Fruit fly (Drosophila melanogaster) whole organism, embryonic: ENCODE results near the gene Liprin-beta.

Experiments used
- Atf6 ChIP-seq: fragments of 200-800 bp; sonication (Bioruptor generic); IDR thresholded peaks from 2 replicates; pipeline ENCODE4 v1.3.6; 2022; ENCODE audit warnings: missing biosample characterization, missing genetic modification characterization
- Bdp1 ChIP-seq: fragments of 200-800 bp; sonication (Bioruptor generic); optimal IDR thresholded peaks from 3 replicates; lab custom pipeline; 2016; ENCODE audit warnings: missing biosample characterization, missing genetic modification characterization
- CG12769 ChIP-seq: fragments of 200-800 bp; sonication (Bioruptor generic); optimal IDR thresholded peaks from 2 replicates; lab custom pipeline; 2019; ENCODE audit warnings: missing biosample characterization, mild to moderate bottlenecking, missing genetic modification characterization, moderate library complexity
- CG13894 ChIP-seq: fragments of 200-800 bp; sonication (Bioruptor generic); optimal IDR thresholded peaks from 3 replicates; lab custom pipeline; 2018; ENCODE audit warnings: missing biosample characterization, mild to moderate bottlenecking, missing genetic modification characterization, moderate library complexity
- CG1529 ChIP-seq: fragments of 200-800 bp; sonication (Bioruptor generic); optimal IDR thresholded peaks from 3 replicates; lab custom pipeline; 2018; ENCODE audit warnings: missing biosample characterization, missing genetic modification characterization
- CG17912 ChIP-seq: fragments of 200-800 bp; sonication (Bioruptor generic); optimal IDR thresholded peaks from 2 replicates; lab custom pipeline; 2018; ENCODE audit warnings: missing biosample characterization, mild to moderate bottlenecking, missing genetic modification characterization
- CG18011 ChIP-seq: fragments of 200-800 bp; sonication (Bioruptor generic); optimal IDR thresholded peaks from 2 replicates; lab custom pipeline; 2017; ENCODE audit warnings: missing biosample characterization, missing genetic modification characterization, mild to moderate bottlenecking, moderate library complexity, missing genotype
- CG34224 ChIP-seq: fragments of 200-800 bp; sonication (Bioruptor generic); IDR thresholded peaks from 3 replicates; pipeline ENCODE4 v1.3.6; 2022; ENCODE audit warnings: missing biosample characterization, missing genetic modification characterization; ENCODE audit not compliant: partially characterized antibody
- CG8290 ChIP-seq, 3 experiments: fragments of 200-800 bp; sonication (Bioruptor generic); optimal IDR thresholded peaks; 2 replicates each; lab custom pipeline; 2016 to 2019; ENCODE audit warnings: missing biosample characterization in 3 of 3, missing genetic modification characterization in 3 of 3, mild to moderate bottlenecking in 2 of 3, moderate library complexity in 1 of 3
- CG8478 ChIP-seq: fragments of >200 bp; optimal IDR thresholded peaks from 2 replicates; lab custom pipeline; 2018
- Deaf1 ChIP-seq: fragments of 200-800 bp; optimal IDR thresholded peaks from 3 replicates; lab custom pipeline; 2019; ENCODE audit warnings: missing biosample characterization, mild to moderate bottlenecking, missing genetic modification characterization, moderate library complexity
- Drgx ChIP-seq: fragments of 200-800 bp; sonication (Bioruptor generic); IDR thresholded peaks from 2 replicates; pipeline ENCODE4 v1.3.6; 2022; ENCODE audit warnings: missing biosample characterization, missing genetic modification characterization
- E2f1 ChIP-seq: fragments of 200-800 bp; sonication (Bioruptor generic); IDR thresholded peaks from 2 replicates; pipeline ENCODE4 v1.3.6; 2022; ENCODE audit warnings: missing biosample characterization, missing genetic modification characterization
- Ets65A ChIP-seq: fragments of 200-800 bp; sonication (Bioruptor generic); peaks from one replicate; lab custom pipeline; 2016; ENCODE audit warnings: missing biosample characterization, missing genetic modification characterization
- Fer2 ChIP-seq: fragments of 200-800 bp; sonication (Bioruptor generic); optimal IDR thresholded peaks from 2 replicates; lab custom pipeline; 2018; ENCODE audit warnings: missing biosample characterization, mild to moderate bottlenecking, missing genetic modification characterization, moderate library complexity
- Myb ChIP-seq: fragments of 200-800 bp; sonication (Bioruptor generic); optimal IDR thresholded peaks from 2 replicates; lab custom pipeline; 2016; ENCODE audit warnings: missing biosample characterization, missing genetic modification characterization
- NC2α ChIP-seq: fragments of 200-800 bp; sonication (Bioruptor generic); optimal IDR thresholded peaks from 2 replicates; lab custom pipeline; 2016; ENCODE audit warnings: missing biosample characterization, missing genetic modification characterization
- NK7.1 ChIP-seq: fragments of 200-800 bp; sonication (Bioruptor generic); optimal IDR thresholded peaks from 3 replicates; lab custom pipeline; 2016; ENCODE audit warnings: missing biosample characterization, missing genetic modification characterization
- Oaz ChIP-seq: fragments of 200-800 bp; sonication (Bioruptor generic); IDR thresholded peaks from 2 replicates; pipeline ENCODE4 v1.3.6; 2022; ENCODE audit warnings: missing biosample characterization, missing genetic modification characterization
- Opbp ChIP-seq: fragments of 200-800 bp; sonication (Bioruptor generic); IDR thresholded peaks from 3 replicates; pipeline ENCODE4 v1.3.6; 2022; ENCODE audit warnings: missing biosample characterization, missing genetic modification characterization; ENCODE audit not compliant: partially characterized antibody
- Rfx ChIP-seq: fragments of 200-800 bp; sonication (Bioruptor generic); IDR thresholded peaks from 2 replicates; pipeline ENCODE4 v1.3.6; 2022; ENCODE audit warnings: missing biosample characterization, missing genetic modification characterization
- Sox100B ChIP-seq: fragments of 200-800 bp; sonication (Bioruptor generic); optimal IDR thresholded peaks from 3 replicates; lab custom pipeline; 2018; ENCODE audit warnings: missing biosample characterization, mild to moderate bottlenecking, missing genetic modification characterization
- Trl ChIP-seq, 3 experiments: fragments of >200 bp in 2 of 3; fragments of 200-800 bp in 1 of 3; sonication (Bioruptor generic) in 1 of 3; optimal IDR thresholded peaks; 2 replicates in 1 of 3; 3 replicates in 2 of 3; lab custom pipeline; 2016 to 2017; ENCODE audit warnings: missing biosample characterization in 1 of 3, missing genetic modification characterization in 1 of 3
- al ChIP-seq: fragments of 200-800 bp; sonication (Bioruptor generic); IDR thresholded peaks from 2 replicates; pipeline ENCODE4 v1.3.6; 2022; ENCODE audit warnings: missing biosample characterization, missing genetic modification characterization
- ash1 ChIP-seq: fragments of 200-800 bp; sonication (Bioruptor generic); optimal IDR thresholded peaks from 2 replicates; lab custom pipeline; 2018; ENCODE audit warnings: missing biosample characterization, mild to moderate bottlenecking, missing genetic modification characterization
- chif ChIP-seq, 2 experiments: fragments of 200-800 bp; sonication (Bioruptor generic); optimal IDR thresholded peaks; 3 replicates each; lab custom pipeline; 2016; ENCODE audit warnings: missing biosample characterization in 2 of 2, missing genetic modification characterization in 2 of 2
- chinmo ChIP-seq: fragments of 200-800 bp; sonication (Bioruptor generic); IDR thresholded peaks from 4 replicates; pipeline ENCODE4 v1.3.6; 2022; ENCODE audit warnings: missing biosample characterization, missing genetic modification characterization; ENCODE audit not compliant: partially characterized antibody
- ci ChIP-seq: fragments of 200-800 bp; sonication (Bioruptor generic); IDR thresholded peaks from 3 replicates; pipeline ENCODE4 v1.3.6; 2022; ENCODE audit warnings: missing biosample characterization, missing genetic modification characterization
- ems ChIP-seq: fragments of 200-800 bp; sonication (Bioruptor generic); optimal IDR thresholded peaks from 3 replicates; lab custom pipeline; 2016; ENCODE audit warnings: missing biosample characterization, missing genetic modification characterization
- en ChIP-seq: fragments of 200-800 bp; sonication (Bioruptor generic); optimal IDR thresholded peaks from 2 replicates; lab custom pipeline; 2016; ENCODE audit warnings: missing biosample characterization, missing genetic modification characterization
- gem ChIP-seq: fragments of 200-800 bp; sonication (Bioruptor generic); optimal IDR thresholded peaks from 2 replicates; lab custom pipeline; 2019; ENCODE audit warnings: missing biosample characterization, mild to moderate bottlenecking, missing genetic modification characterization, moderate library complexity
- hbn ChIP-seq: fragments of 200-800 bp; sonication (Bioruptor generic); IDR thresholded peaks from 2 replicates; pipeline ENCODE4 v1.3.6; 2022; ENCODE audit warnings: missing biosample characterization, missing genetic modification characterization; ENCODE audit not compliant: partially characterized antibody
- hkb ChIP-seq, 2 experiments: fragments of 200-800 bp in 1 of 2; fragments of >200 bp in 1 of 2; sonication (Bioruptor generic) in 1 of 2; IDR thresholded peaks in 1 of 2; optimal IDR thresholded peaks in 1 of 2; 2 replicates each; pipeline versions ENCODE4 v1.3.6 to Lab custom; 2017 to 2022; ENCODE audit warnings: missing biosample characterization in 1 of 2, missing genetic modification characterization in 1 of 2
- mirr ChIP-seq: fragments of 200-800 bp; sonication (Bioruptor generic); optimal IDR thresholded peaks from 3 replicates; lab custom pipeline; 2018; ENCODE audit warnings: missing biosample characterization, mild to moderate bottlenecking, missing genetic modification characterization
- nom ChIP-seq: fragments of 200-800 bp; sonication (Bioruptor generic); optimal IDR thresholded peaks from 2 replicates; lab custom pipeline; 2017; ENCODE audit warnings: missing biosample characterization, missing genetic modification characterization, mild to moderate bottlenecking, moderate library complexity, missing genetic modification reagents
- oc ChIP-seq: fragments of 200-800 bp; sonication (Bioruptor generic); optimal IDR thresholded peaks from 2 replicates; lab custom pipeline; 2018; ENCODE audit warnings: missing biosample characterization, mild to moderate bottlenecking, missing genetic modification characterization, moderate library complexity
- otp ChIP-seq: fragments of 200-800 bp; sonication (Bioruptor generic); IDR thresholded peaks from 3 replicates; pipeline ENCODE4, ENCODE4 v1.3.6; 2022; ENCODE audit warnings: missing biosample characterization, missing genetic modification characterization
- rib ChIP-seq: fragments of 200-800 bp; sonication (Bioruptor generic); IDR thresholded peaks from 2 replicates; pipeline ENCODE4 v1.3.6; 2022; ENCODE audit warnings: missing biosample characterization, missing genetic modification characterization
- sc ChIP-seq, 3 experiments: fragments of >200 bp in 2 of 3; fragments of 200-800 bp in 1 of 3; sonication (Bioruptor generic) in 1 of 3; optimal IDR thresholded peaks; 2 replicates in 2 of 3; 3 replicates in 1 of 3; lab custom pipeline; 2017; ENCODE audit warnings: mild to moderate bottlenecking in 1 of 3, missing biosample characterization in 1 of 3, missing genetic modification characterization in 1 of 3, missing genetic modification reagents in 1 of 3
- shn ChIP-seq: fragments of 200-800 bp; sonication (Bioruptor generic); optimal IDR thresholded peaks from 3 replicates; lab custom pipeline; 2016; ENCODE audit warnings: missing biosample characterization, missing genetic modification characterization
- slbo ChIP-seq: fragments of 200-800 bp; sonication (Bioruptor generic); IDR thresholded peaks from 2 replicates; pipeline ENCODE4 v1.3.6; 2022; ENCODE audit warnings: missing biosample characterization, missing genetic modification characterization
- so ChIP-seq: fragments of 200-800 bp; sonication (Bioruptor generic); IDR thresholded peaks from 3 replicates; pipeline ENCODE4 v1.3.6; 2022; ENCODE audit warnings: missing biosample characterization, missing genetic modification characterization
- sr ChIP-seq: fragments of 200-800 bp; sonication (Bioruptor generic); IDR thresholded peaks from 3 replicates; pipeline ENCODE4 v1.3.6; 2022; ENCODE audit warnings: missing biosample characterization, missing genetic modification characterization
- tna ChIP-seq: fragments of 200-800 bp; sonication (Bioruptor generic); IDR thresholded peaks from 2 replicates; pipeline ENCODE4 v1.3.6; 2022; ENCODE audit warnings: missing biosample characterization, missing genetic modification characterization; ENCODE audit not compliant: partially characterized antibody
- unpg ChIP-seq: fragments of 200-800 bp; sonication (Bioruptor generic); optimal IDR thresholded peaks from 3 replicates; lab custom pipeline; 2018; ENCODE audit warnings: missing biosample characterization, mild to moderate bottlenecking, missing genetic modification characterization, moderate library complexity
- zf30C ChIP-seq: fragments of 200-800 bp; sonication (Bioruptor generic); optimal IDR thresholded peaks from 3 replicates; lab custom pipeline; 2018; ENCODE audit warnings: missing biosample characterization, mild to moderate bottlenecking, missing genetic modification characterization

Gene Liprin-beta

dm6 chr3L:13479609-13480240 lies 33.3 kb upstream of the Liprin-beta start (continued):
- TF ChIP-seq nom (GFP tag; lab: Kevin White, UChicago) = peak; percentile 6
- TF ChIP-seq Oaz (GFP tag; lab: Robert Waterston, UW) = 0 out of 2 replicates have a peak, but pooled peaks have one; percentile 28
- TF ChIP-seq Myb = peak; percentile 17
- 0 out of 3 replicates have a peak, but pooled peaks have one; percentile 25 for TF ChIP-seq otp (GFP tag; lab: Robert Waterston, UW)
- peak; percentile 44 for TF ChIP-seq CG18011 (GFP tag; lab: Kevin White, UChicago)
- TF ChIP-seq al (GFP tag; lab: Robert Waterston, UW) = peak; percentile 55
- TF ChIP-seq NC2α (GFP tag; lab: Kevin White, UChicago) = no peak
- TF ChIP-seq oc = no peak
- TF ChIP-seq shn = no peak
- no peak for TF ChIP-seq sc (optimal IDR thresholded peaks at IDR 0.05; lab: Kevin White, UChicago)
- TF ChIP-seq sc (GFP tag; optimal IDR thresholded peaks at IDR 0.05; lab: Kevin White, UChicago) = no peak
- peak; percentile 39 for TF ChIP-seq Ets65A (GFP tag; lab: Kevin White, UChicago)
- no peak for TF ChIP-seq en

dm6 chr3L:13480241-13480627 lies 32.8 kb upstream of the Liprin-beta start:
- no peak for TF ChIP-seq gem (tag; lab: Kevin White, UChicago)
- peak; percentile 84; the same call in 1 of the 4 replicates for TF ChIP-seq chinmo
- TF ChIP-seq NK7.1 (GFP tag; lab: Kevin White, UChicago) = no peak
- TF ChIP-seq CG8290 (GFP tag; optimal IDR thresholded peaks at IDR 0.05; lab: Kevin White, UChicago) = no peak
- peak in 1 of 2 experiments; percentile 8 for TF ChIP-seq CG8290 (tag; optimal IDR thresholded peaks at IDR 0.05; lab: Kevin White, UChicago)
- TF ChIP-seq Drgx = 0 out of 2 replicates have a peak, but pooled peaks have one; percentile 6
- TF ChIP-seq sr (GFP tag; lab: Robert Waterston, UW) = peak; percentile 14; the same call in 1 of the 3 replicates
- TF ChIP-seq Opbp (GFP tag; lab: Robert Waterston, UW) = 0 out of 3 replicates have a peak, but pooled peaks have one; percentile 17
- TF ChIP-seq slbo (GFP tag; lab: Robert Waterston, UW) = no peak
- peak; percentile 9 for TF ChIP-seq CG12769 (tag; lab: Kevin White, UChicago)
- 0 out of 2 replicates have a peak, but pooled peaks have one; percentile 9 for TF ChIP-seq Atf6 (GFP tag; lab: Robert Waterston, UW)
- TF ChIP-seq chif (GFP tag; optimal IDR thresholded peaks at IDR 0.05; lab: Kevin White, UChicago) = no peak
- TF ChIP-seq CG17912 = no peak
- TF ChIP-seq nom (GFP tag; lab: Kevin White, UChicago) = peak; percentile 38
- TF ChIP-seq mirr (GFP tag; lab: Kevin White, UChicago) = peak; percentile 28
- TF ChIP-seq Trl (optimal IDR thresholded peaks at IDR 0.05; lab: Kevin White, UChicago) = peak in 1 of 2 experiments; percentile 55
- no peak for TF ChIP-seq Trl (GFP tag; optimal IDR thresholded peaks at IDR 0.05; lab: Kevin White, UChicago)
- peak; percentile 41; the same call in 2 of the 3 replicates for TF ChIP-seq CG34224 (GFP tag; lab: Robert Waterston, UW)
- TF ChIP-seq ci (GFP tag; lab: Robert Waterston, UW) = no peak
- TF ChIP-seq Fer2 = no peak
- no peak for TF ChIP-seq ash1
- TF ChIP-seq tna (GFP tag; lab: Robert Waterston, UW) = no peak
- no peak for TF ChIP-seq Bdp1 (GFP tag; lab: Kevin White, UChicago)
- TF ChIP-seq Rfx (GFP tag; lab: Robert Waterston, UW) = peak; percentile 21; the same call in 1 of the 2 replicates
- peak; percentile 72; the same call in 1 of the 2 replicates for TF ChIP-seq rib (GFP tag; lab: Robert Waterston, UW)
- no peak for TF ChIP-seq CG1529
- TF ChIP-seq hkb (optimal IDR thresholded peaks at IDR 0.05; lab: Kevin White, UChicago) = no peak
- no peak for TF ChIP-seq hkb (GFP tag; IDR thresholded peaks at IDR 0.05; lab: Robert Waterston, UW)
- no peak for TF ChIP-seq CG8478 (lab: Kevin White, UChicago)
- no peak for TF ChIP-seq E2f1 (GFP tag; lab: Robert Waterston, UW)
- TF ChIP-seq hbn (GFP tag; lab: Robert Waterston, UW) = 0 out of 2 replicates have a peak, but pooled peaks have one; percentile 23
- no peak for TF ChIP-seq so (GFP tag; lab: Robert Waterston, UW)
- no peak for TF ChIP-seq unpg (GFP tag; lab: Kevin White, UChicago)
- TF ChIP-seq CG13894 (tag; lab: Kevin White, UChicago) = peak; percentile 10
- no peak for TF ChIP-seq zf30C (GFP tag; lab: Kevin White, UChicago)
- peak; percentile 84 for TF ChIP-seq Deaf1 (tag; lab: Kevin White, UChicago)
- no peak for TF ChIP-seq ems (GFP tag; lab: Kevin White, UChicago)
- TF ChIP-seq Sox100B = no peak
